Fruit fly (Drosophila melanogaster): ENCODE measurements around the gene CG14933.
A peak's percentile ranks its signal among the peaks of the same experiment; 100 is the strongest.

The CG14933 gene

DNA sequence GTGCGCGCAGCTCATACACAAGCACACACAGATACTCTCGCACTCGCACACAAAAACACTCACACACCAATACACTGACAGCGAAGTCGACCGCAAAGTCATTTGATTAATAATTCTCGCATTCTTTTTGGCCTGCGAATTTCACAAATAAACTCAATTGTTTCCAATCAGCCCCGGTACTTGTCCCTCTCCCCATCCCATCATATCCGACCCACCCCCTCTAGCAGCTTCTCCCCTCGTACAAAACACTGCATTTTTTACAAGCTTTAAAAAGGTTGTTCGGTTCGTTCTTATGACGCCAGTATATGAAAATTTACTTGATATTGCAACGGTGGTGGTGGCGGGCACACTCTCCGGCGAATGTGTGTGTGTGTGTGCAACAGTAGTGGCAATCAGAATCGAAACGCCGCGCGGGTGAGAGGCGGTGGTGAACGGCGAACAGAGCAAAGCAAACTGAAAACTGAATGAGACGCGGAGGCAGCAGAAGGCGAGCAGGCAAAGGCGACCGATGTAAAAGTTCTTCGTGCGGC is 34.9 kb upstream of the CG14933 start (continued):
- TF ChIP-seq CG2199 (GFP tag; IDR thresholded peaks at IDR 0.05) (0 out of 3 replicates have a peak, but pooled peaks have one; percentile 74), toy (GFP tag; IDR thresholded peaks at IDR 0.05) (no peak), YL-1 (GFP tag; optimal IDR thresholded peaks at IDR 0.05) (peak; percentile 6), HLHmδ (GFP tag; optimal IDR thresholded peaks at IDR 0.05) (peak; percentile 20), vvl (GFP tag; IDR thresholded peaks at IDR 0.05) (peak; percentile 60), jigr1 (GFP tag; IDR thresholded peaks at IDR 0.05) (no peak), CG14014 (GFP tag; IDR thresholded peaks at IDR 0.05) (peak; percentile 24; the same call in 1 of the 2 replicates), seq (GFP tag; IDR thresholded peaks at IDR 0.05) (peak; percentile 46; the same call in 1 of the 2 replicates), Neu2 (GFP tag; optimal IDR thresholded peaks at IDR 0.05; ENCODE audit: borderline replicate concordance) (no peak), Pdp1 (GFP tag; optimal IDR thresholded peaks at IDR 0.05) (peak in 1 of 2 experiments; percentile 13), CG2889 (GFP tag; IDR thresholded peaks at IDR 0.05) (no peak), CG11696 (GFP tag; IDR thresholded peaks at IDR 0.05) (no peak), Dll (GFP tag; IDR thresholded peaks at IDR 0.05; ENCODE audit: partially characterized antibody) (no peak), Lpt (GFP tag; optimal IDR thresholded peaks at IDR 0.05) (no peak), sima (GFP tag; optimal IDR thresholded peaks at IDR 0.05) (no peak), kay (GFP tag; optimal IDR thresholded peaks at IDR 0.05) (no peak), CG30431 (GFP tag; optimal IDR thresholded peaks at IDR 0.05) (no peak), CG43689 (GFP tag; IDR thresholded peaks at IDR 0.05) (no peak), CG7556 (GFP tag; optimal IDR thresholded peaks at IDR 0.05) (no peak), btn (GFP tag; optimal IDR thresholded peaks at IDR 0.05) (no peak), chn (GFP tag; optimal IDR thresholded peaks at IDR 0.05) (no peak), CG11723 (GFP tag; optimal IDR thresholded peaks at IDR 0.05) (no peak), Abd-B (GFP tag; optimal IDR thresholded peaks at IDR 0.05) (no peak), zf30C (GFP tag; optimal IDR thresholded peaks at IDR 0.05) (peak; percentile 16), CG2712 (tag; optimal IDR thresholded peaks at IDR 0.05) (no peak), Rfx (GFP tag; IDR thresholded peaks at IDR 0.05) (no peak; the same call in 1 of the 2 replicates), CG12219 (GFP tag; optimal IDR thresholded peaks at IDR 0.05) (peak; percentile 9), CG30403 (GFP tag; optimal IDR thresholded peaks at IDR 0.05) (no peak), CG13624 (GFP tag; optimal IDR thresholded peaks at IDR 0.05) (no peak), nom (GFP tag; optimal IDR thresholded peaks at IDR 0.05) (peak; percentile 61), nmo (GFP tag; optimal IDR thresholded peaks at IDR 0.05) (no peak), CG17359 (tag; optimal IDR thresholded peaks at IDR 0.05) (peak; percentile 20), CG17802 (tag; optimal IDR thresholded peaks at IDR 0.05) (no peak), lilli (GFP tag; optimal IDR thresholded peaks at IDR 0.05) (no peak), Lhr (GFP tag; optimal IDR thresholded peaks at IDR 0.05) (no peak), CG15011 (GFP tag; optimal IDR thresholded peaks at IDR 0.05) (no peak), CG7271 (tag; optimal IDR thresholded peaks at IDR 0.05) (no peak), Mad (GFP tag; optimal IDR thresholded peaks at IDR 0.05) (peak; percentile 2), danr (GFP tag; IDR thresholded peaks at IDR 0.05) (no peak), CG4282 (GFP tag; optimal IDR thresholded peaks at IDR 0.05) (no peak), CG13123 (GFP tag; optimal IDR thresholded peaks at IDR 0.05) (no peak), bsh (GFP tag; optimal IDR thresholded peaks at IDR 0.05) (peak in 1 of 2 experiments; percentile 18), ken (GFP tag; IDR thresholded peaks at IDR 0.05) (no peak), CG3995 (GFP tag; optimal IDR thresholded peaks at IDR 0.05) (no peak), eyg (GFP tag; optimal IDR thresholded peaks at IDR 0.05) (no peak), CG2202 (tag; optimal IDR thresholded peaks at IDR 0.05) (no peak), CG7928 (GFP tag; optimal IDR thresholded peaks at IDR 0.05) (no peak), CG15479 (GFP tag; optimal IDR thresholded peaks at IDR 0.05) (peak; percentile 26), CG2129 (GFP tag; IDR thresholded peaks at IDR 0.05; ENCODE audit: partially characterized antibody) (no peak), cg (GFP tag; optimal IDR thresholded peaks at IDR 0.05) (peak; percentile 98), CG11085 (GFP tag; IDR thresholded peaks at IDR 0.05) (no peak)
